Worm (Caenorhabditis elegans) whole organism, young adult: ENCODE data around the gene npr-34.

Experiments
- Y53F4B.3 ChIP-seq: fragments of 200-800 bp; sonication (Bioruptor generic); IDR thresholded peaks from 2 replicates; pipeline ENCODE4 v1.3.6; 2022; ENCODE audit warnings: missing genetic modification reagents, missing genetic modification characterization, missing compliant biosample characterization
- bed-2 ChIP-seq: fragments of 200-800 bp; sonication (Bioruptor generic); IDR thresholded peaks from 2 replicates; pipeline ENCODE4 v1.3.6; 2022; ENCODE audit warnings: missing genetic modification reagents, missing genetic modification characterization, missing compliant biosample characterization
- dox-1 ChIP-seq: fragments of 200-800 bp; sonication (Bioruptor generic); IDR thresholded peaks from 2 replicates; pipeline ENCODE4 v1.3.6; 2022; ENCODE audit warnings: missing genetic modification reagents, missing genetic modification characterization, missing compliant biosample characterization
- sea-2 ChIP-seq: fragments of 200-800 bp; sonication (Bioruptor generic); IDR thresholded peaks from 2 replicates; pipeline ENCODE4 v1.3.6; 2022; ENCODE audit warnings: missing genetic modification characterization, missing compliant biosample characterization

ce11 chrII:14752187-14752959, 13.3 kb upstream of the npr-34 start, which contains the start of gene smg-9:
- no peak for TF ChIP-seq dox-1 (GFP tag; lab: Robert Waterston, UW)
- no peak for TF ChIP-seq sea-2 (GFP tag; lab: Robert Waterston, UW)
- TF ChIP-seq bed-2 (GFP tag; lab: Robert Waterston, UW) = no peak
- TF ChIP-seq Y53F4B.3 (GFP tag; lab: Robert Waterston, UW) = no peak
